Fruit fly (Drosophila melanogaster): ENCODE results near the gene CG42371.
A peak's percentile ranks its signal among the peaks of the same experiment; 100 is the strongest.

The CG42371 gene

DNA sequence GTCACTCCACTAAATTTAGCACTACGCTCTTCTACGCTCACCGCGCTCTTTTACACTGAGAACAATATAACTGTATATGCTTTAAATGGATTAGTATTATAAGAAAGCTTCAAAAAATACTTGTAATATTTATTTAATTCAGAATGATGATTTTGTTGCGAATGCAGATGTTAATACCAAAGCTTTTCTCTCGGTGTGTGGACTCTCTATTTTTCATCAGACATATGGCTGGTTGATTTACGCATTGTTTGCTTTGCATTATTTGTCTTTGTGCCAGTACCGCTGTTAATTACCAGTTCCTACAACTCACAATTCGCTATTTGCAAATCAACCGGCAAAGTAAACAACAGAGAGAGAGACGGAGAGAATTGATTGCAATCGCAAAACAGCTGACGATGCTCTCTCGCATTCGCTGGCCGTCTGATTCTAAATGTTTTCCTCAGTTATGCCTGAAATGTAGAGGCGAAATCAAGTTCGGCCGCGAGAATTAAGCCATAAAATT, 4.7 kb upstream of the CG42371 start (continued):
- TF ChIP-seq YL-1 (GFP tag; optimal IDR thresholded peaks at IDR 0.05): peak; percentile 66
- peak; percentile 93 for TF ChIP-seq ssp (GFP tag; IDR thresholded peaks at IDR 0.05)
- peak; percentile 94 for TF ChIP-seq ind (GFP tag; optimal IDR thresholded peaks at IDR 0.05)
- TF ChIP-seq CG6254 (GFP tag; optimal IDR thresholded peaks at IDR 0.05): peak; percentile 80
- TF ChIP-seq Lhr (GFP tag; optimal IDR thresholded peaks at IDR 0.05): peak; percentile 84

DNA sequence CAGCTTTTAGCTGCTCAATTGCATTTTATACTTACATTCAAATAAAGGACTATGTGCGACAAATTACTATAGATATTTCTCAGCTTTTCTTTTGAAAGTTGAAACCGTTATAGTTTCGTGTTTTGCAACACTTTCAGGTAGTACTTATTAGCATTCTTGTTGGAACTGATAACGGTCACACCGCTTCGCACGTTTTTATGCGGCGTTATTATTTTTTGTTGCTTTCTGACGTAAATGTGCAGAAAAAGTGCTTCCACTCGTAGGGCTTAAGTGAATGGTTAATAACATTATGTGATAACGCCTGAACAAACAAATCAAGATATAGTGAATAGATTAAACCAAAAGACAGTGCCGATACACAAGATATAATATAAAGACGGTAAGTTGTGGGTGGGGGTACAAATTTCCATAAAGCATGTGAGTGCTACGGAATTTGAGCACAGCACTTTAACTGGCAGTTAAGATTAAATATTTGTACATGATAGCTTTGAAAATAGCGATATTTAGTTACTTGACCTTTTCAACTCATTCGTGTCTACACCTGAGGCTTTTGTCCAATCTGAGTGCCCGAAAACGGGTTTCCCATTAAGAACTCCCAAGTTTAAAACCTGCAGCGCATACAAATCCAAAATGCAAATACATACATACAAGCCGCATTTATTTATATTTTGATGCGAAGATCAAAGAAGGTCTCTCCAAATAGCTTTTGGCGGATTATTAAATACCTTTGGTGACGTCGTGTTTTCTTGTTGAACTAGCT, 3.7 kb upstream of the CG42371 start, which contains the start of gene papi:
TSS of gene papi (plus strand) at position 176 of the 760 bp plus-strand sequence.
- TF ChIP-seq luna (GFP tag; optimal IDR thresholded peaks at IDR 0.05): peak; percentile 22
- TF ChIP-seq sim (GFP tag; IDR thresholded peaks at IDR 0.05): no peak
- TF ChIP-seq gt (GFP tag; IDR thresholded peaks at IDR 0.05): no peak
- peak; percentile 3 for TF ChIP-seq grau (tag; optimal IDR thresholded peaks at IDR 0.05)
- peak; percentile 6 for TF ChIP-seq sug (tag; optimal IDR thresholded peaks at IDR 0.05)
- TF ChIP-seq CG12659 (GFP tag; optimal IDR thresholded peaks at IDR 0.05): peak; percentile 54
- peak; percentile 22 for TF ChIP-seq lab (GFP tag; optimal IDR thresholded peaks at IDR 0.05)
- peak in 1 of 2 experiments; percentile 92 for TF ChIP-seq insv (GFP tag; optimal IDR thresholded peaks at IDR 0.05)
- TF ChIP-seq Sry-δ (GFP tag; optimal IDR thresholded peaks at IDR 0.05): peak; percentile 26
- TF ChIP-seq CG11504 (tag; optimal IDR thresholded peaks at IDR 0.05): no peak
- no peak for TF ChIP-seq ase (GFP tag; IDR thresholded peaks at IDR 0.05)
- no peak for TF ChIP-seq Bdp1 (GFP tag; optimal IDR thresholded peaks at IDR 0.05)
- no peak for TF ChIP-seq NfI (GFP tag; optimal IDR thresholded peaks at IDR 0.05)
- peak; percentile 82 for TF ChIP-seq gfzf (GFP tag; optimal IDR thresholded peaks at IDR 0.05)
- TF ChIP-seq cg (GFP tag; optimal IDR thresholded peaks at IDR 0.05): peak; percentile 13
- TF ChIP-seq sd (tag; optimal IDR thresholded peaks at IDR 0.05): peak; percentile 75
- no peak for TF ChIP-seq Ssrp (tag; optimal IDR thresholded peaks at IDR 0.05)
- TF ChIP-seq CG9797 (GFP tag; optimal IDR thresholded peaks at IDR 0.05): peak; percentile 70
- no peak for TF ChIP-seq CG15011 (GFP tag; optimal IDR thresholded peaks at IDR 0.05)
- TF ChIP-seq Oaz (GFP tag; IDR thresholded peaks at IDR 0.05): no peak
- TF ChIP-seq trem (tag; optimal IDR thresholded peaks at IDR 0.05): peak; percentile 52
- no peak for TF ChIP-seq al (GFP tag; IDR thresholded peaks at IDR 0.05)
- TF ChIP-seq CG13624 (GFP tag; optimal IDR thresholded peaks at IDR 0.05): peak; percentile 4
- TF ChIP-seq CG31224 (GFP tag; IDR thresholded peaks at IDR 0.05): no peak
- TF ChIP-seq NC2β (GFP tag; optimal IDR thresholded peaks at IDR 0.05): no peak
- TF ChIP-seq stwl (tag; optimal IDR thresholded peaks at IDR 0.05): peak; percentile 46
- 0 out of 4 replicates have a peak, but pooled peaks have one; percentile 58 for TF ChIP-seq chinmo (GFP tag; IDR thresholded peaks at IDR 0.05; ENCODE audit: partially characterized antibody)
- no peak for TF ChIP-seq Mad (GFP tag; optimal IDR thresholded peaks at IDR 0.05)
- TF ChIP-seq her (GFP tag; optimal IDR thresholded peaks at IDR 0.05): peak; percentile 28
- peak; percentile 53 for TF ChIP-seq B-H2 (GFP tag; optimal IDR thresholded peaks at IDR 0.05)
- TF ChIP-seq CG8924 (tag; optimal IDR thresholded peaks at IDR 0.05): peak; percentile 48
- peak; percentile 62 for TF ChIP-seq MESR4 (GFP tag; optimal IDR thresholded peaks at IDR 0.05)
- TF ChIP-seq eyg (GFP tag; optimal IDR thresholded peaks at IDR 0.05): no peak
- peak; percentile 39 for TF ChIP-seq MBD-R2 (GFP tag; IDR thresholded peaks at IDR 0.05)
- TF ChIP-seq CG17829 (tag; optimal IDR thresholded peaks at IDR 0.05): peak; percentile 13
- TF ChIP-seq chm (GFP tag; IDR thresholded peaks at IDR 0.05): no peak
- TF ChIP-seq ham (GFP tag; IDR thresholded peaks at IDR 0.05): no peak
- no peak; the same call in 1 of the 2 replicates for TF ChIP-seq amos (GFP tag; IDR thresholded peaks at IDR 0.05; ENCODE audit: partially characterized antibody)
- TF ChIP-seq CG6791 (GFP tag; IDR thresholded peaks at IDR 0.05; ENCODE audit: partially characterized antibody): 0 out of 3 replicates have a peak, but pooled peaks have one; percentile 21
- TF ChIP-seq CG10267 (tag; optimal IDR thresholded peaks at IDR 0.05): peak; percentile 91
- TF ChIP-seq salm (tag; optimal IDR thresholded peaks at IDR 0.05): peak; percentile 6

Measured in whole organism, embryonic.